Fruit fly (Drosophila melanogaster): Measurements from ENCODE around the gene gudu.

- TF ChIP-seq psq (optimal IDR thresholded peaks at IDR 0.05) (no peak), Sin3A (optimal IDR thresholded peaks at IDR 0.05) (no peak), Myc (optimal IDR thresholded peaks at IDR 0.05) (no peak), insv (optimal IDR thresholded peaks at IDR 0.05) (no peak), ttk (optimal IDR thresholded peaks at IDR 0.05) (no peak)
Observed at dm6 chr2L:7340139-7340538, 48.2 kb upstream of the gudu start.

Measured in Kc167 (cell line).